Worm (Caenorhabditis elegans): ENCODE data around the gene dach-1.

The dach-1 gene

ce11 chrV:3972846-3973245 is 23.0 kb downstream of the dach-1 start, which contains the start of gene cyp-34A10:
Gene cyp-34A10 (minus strand): TSS chrV:3972991.
- no peak for TF ChIP-seq T26A5.8 (tag; optimal IDR thresholded peaks at IDR 0.05)

- no peak for TF ChIP-seq snpc-1.3 (tag; optimal IDR thresholded peaks at IDR 0.05; ENCODE audit: insufficient read depth)
- no peak for TF ChIP-seq F52B5.7 (tag; optimal IDR thresholded peaks at IDR 0.05)
- no peak for TF ChIP-seq hsf-1 (GFP tag; IDR thresholded peaks at IDR 0.05)
- TF ChIP-seq dox-1 (GFP tag; IDR thresholded peaks at IDR 0.05) = no peak
- no peak for TF ChIP-seq Y56A3A.18 (GFP tag; IDR thresholded peaks at IDR 0.05)
- no peak for TF ChIP-seq lag-1 (GFP tag; IDR thresholded peaks at IDR 0.05)
- TF ChIP-seq Y53F4B.3 (GFP tag; IDR thresholded peaks at IDR 0.05) = no peak
- no peak for TF ChIP-seq C06A6.2 (GFP tag; conservative IDR thresholded peaks at IDR 0.05)
- no peak for TF ChIP-seq F33H1.4 (GFP tag; IDR thresholded peaks at IDR 0.05)
- TF ChIP-seq rcor-1 (GFP tag; IDR thresholded peaks at IDR 0.05) = no peak
- no peak for TF ChIP-seq ceh-58 (GFP tag; IDR thresholded peaks at IDR 0.05)
- TF ChIP-seq tbx-9 (tag; optimal IDR thresholded peaks at IDR 0.05; ENCODE audit: borderline replicate concordance) = no peak
Observed at ce11 chrV:3974361-3974760, 24.5 kb downstream of the dach-1 start, which contains the start of gene str-82. Gene str-82 (plus strand): TSS chrV:3974661.

- no peak for TF ChIP-seq nfya-1 (tag; optimal IDR thresholded peaks at IDR 0.05; ENCODE audit: borderline replicate concordance, insufficient read depth)
- TF ChIP-seq ceh-27 (GFP tag; optimal IDR thresholded peaks at IDR 0.05) = no peak
- no peak for TF ChIP-seq ceh-100 (GFP tag; IDR thresholded peaks at IDR 0.05)
- TF ChIP-seq mxl-1 (tag; optimal IDR thresholded peaks at IDR 0.05) = no peak
- no peak for TF ChIP-seq chd-7 (tag; optimal IDR thresholded peaks at IDR 0.05)
- no peak for TF ChIP-seq Y95B8A.8 (GFP tag; IDR thresholded peaks at IDR 0.05)
- TF ChIP-seq snpc-1.3 (tag; optimal IDR thresholded peaks at IDR 0.05; ENCODE audit: insufficient read depth) = no peak
- TF ChIP-seq let-607 (tag; optimal IDR thresholded peaks at IDR 0.05) = no peak
- TF ChIP-seq Y56A3A.18 (GFP tag; IDR thresholded peaks at IDR 0.05) = no peak
- no peak for TF ChIP-seq nhr-90 (tag; optimal IDR thresholded peaks at IDR 0.05)
- TF ChIP-seq T26A5.8 (tag; optimal IDR thresholded peaks at IDR 0.05) = no peak
- no peak for TF ChIP-seq F33H1.4 (GFP tag; IDR thresholded peaks at IDR 0.05)
- TF ChIP-seq dox-1 (GFP tag; IDR thresholded peaks at IDR 0.05) = no peak
- no peak for TF ChIP-seq D2030.7 (GFP tag; IDR thresholded peaks at IDR 0.05)
- TF ChIP-seq ztf-18 (tag; optimal IDR thresholded peaks at IDR 0.05) = no peak
- no peak for TF ChIP-seq F57A8.1 (GFP tag; optimal IDR thresholded peaks at IDR 0.05)
- TF ChIP-seq efl-1 (GFP tag; optimal IDR thresholded peaks at IDR 0.05) = no peak
Observed at ce11 chrV:3976964-3977363, 27.1 kb downstream of the dach-1 start, which contains the start of gene str-83. Gene str-83 (plus strand): TSS chrV:3977264.

- TF ChIP-seq let-607 (tag; optimal IDR thresholded peaks at IDR 0.05) = no peak
- TF ChIP-seq F10E7.11 (tag; optimal IDR thresholded peaks at IDR 0.05) = no peak
- TF ChIP-seq lsl-1 (GFP tag; optimal IDR thresholded peaks at IDR 0.05) = no peak
- no peak for TF ChIP-seq mcd-1 (GFP tag; IDR thresholded peaks at IDR 0.05)
- no peak for TF ChIP-seq die-1 (tag; optimal IDR thresholded peaks at IDR 0.05)
- TF ChIP-seq C06A6.2 (GFP tag; conservative IDR thresholded peaks at IDR 0.05) = no peak
- TF ChIP-seq D2030.7 (GFP tag; IDR thresholded peaks at IDR 0.05) = no peak
- no peak for TF ChIP-seq nhr-27 (tag; optimal IDR thresholded peaks at IDR 0.05)
- TF ChIP-seq ets-4 (GFP tag; optimal IDR thresholded peaks at IDR 0.05) = no peak
- TF ChIP-seq ceh-91 (GFP tag; IDR thresholded peaks at IDR 0.05) = no peak
- TF ChIP-seq nhr-80 (tag; optimal IDR thresholded peaks at IDR 0.05) = no peak
- TF ChIP-seq pbrm-1 (GFP tag; IDR thresholded peaks at IDR 0.05) = no peak
- TF ChIP-seq K12H6.12 (tag; optimal IDR thresholded peaks at IDR 0.05) = no peak
- TF ChIP-seq bed-2 (GFP tag; IDR thresholded peaks at IDR 0.05) = no peak
- TF ChIP-seq ceh-79 (tag; optimal IDR thresholded peaks at IDR 0.05) = no peak
Observed at ce11 chrV:3979053-3979452, 29.2 kb downstream of the dach-1 start, which contains the start of gene nlp-34. Gene nlp-34 (minus strand): TSS chrV:3979134.
